Worm (Caenorhabditis elegans): ENCODE results near the gene meg-2.

The meg-2 gene

DNA sequence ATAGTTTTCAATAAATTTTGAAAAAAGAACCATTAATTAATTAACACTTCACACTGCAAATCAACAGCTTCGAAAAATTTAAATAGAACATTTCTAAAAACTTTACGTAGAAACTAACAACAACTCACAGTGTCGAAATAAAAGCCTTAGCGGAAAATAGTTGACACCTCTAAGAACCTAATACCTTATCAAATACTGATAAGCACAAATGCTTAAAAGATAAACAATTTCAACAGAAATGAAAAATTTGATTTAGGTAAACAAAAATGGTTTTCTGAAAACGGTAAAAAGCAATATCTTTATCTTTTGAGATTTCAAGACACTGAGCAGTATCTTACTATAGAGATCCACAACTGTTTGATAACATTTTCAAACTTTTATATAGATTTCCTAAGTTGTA lies 49.1 kb downstream of the meg-2 start:
- no peak for TF ChIP-seq hlh-1 (tag; optimal IDR thresholded peaks at IDR 0.05)
- TF ChIP-seq ham-2 (GFP tag; optimal IDR thresholded peaks at IDR 0.05), result no peak
- TF ChIP-seq nhr-12 (tag; optimal IDR thresholded peaks at IDR 0.05), result no peak
- no peak for TF ChIP-seq sptf-1 (tag; optimal IDR thresholded peaks at IDR 0.05)
- no peak for TF ChIP-seq nhr-2 (tag; optimal IDR thresholded peaks at IDR 0.05)
- TF ChIP-seq elt-3 (tag; optimal IDR thresholded peaks at IDR 0.05), result no peak
- no peak for TF ChIP-seq mep-1 (tag; optimal IDR thresholded peaks at IDR 0.05)

DNA sequence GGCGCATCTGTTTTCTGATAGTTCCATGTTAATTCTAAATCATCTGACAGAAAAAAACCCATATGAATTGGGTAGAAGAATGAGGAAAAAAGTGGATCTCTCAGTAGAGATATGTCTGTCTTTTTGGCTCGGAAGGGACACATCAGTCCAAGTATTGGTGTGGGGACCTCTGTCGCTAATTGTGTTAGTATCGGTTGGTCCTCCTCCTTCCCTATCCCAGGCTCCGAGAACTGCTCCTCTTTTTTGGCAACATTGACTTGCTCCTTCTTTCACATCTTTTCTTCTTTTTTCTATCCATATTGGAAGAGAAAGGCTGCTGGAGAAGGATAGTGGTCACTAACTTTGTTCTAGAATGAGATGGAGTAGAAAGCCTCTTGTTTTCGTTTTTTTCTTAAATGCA lies 50.0 kb downstream of the meg-2 start:
- TF ChIP-seq ces-1 (GFP tag; optimal IDR thresholded peaks at IDR 0.05) (peak; percentile 87), snpc-4 (tag; optimal IDR thresholded peaks at IDR 0.05) (no peak)

DNA sequence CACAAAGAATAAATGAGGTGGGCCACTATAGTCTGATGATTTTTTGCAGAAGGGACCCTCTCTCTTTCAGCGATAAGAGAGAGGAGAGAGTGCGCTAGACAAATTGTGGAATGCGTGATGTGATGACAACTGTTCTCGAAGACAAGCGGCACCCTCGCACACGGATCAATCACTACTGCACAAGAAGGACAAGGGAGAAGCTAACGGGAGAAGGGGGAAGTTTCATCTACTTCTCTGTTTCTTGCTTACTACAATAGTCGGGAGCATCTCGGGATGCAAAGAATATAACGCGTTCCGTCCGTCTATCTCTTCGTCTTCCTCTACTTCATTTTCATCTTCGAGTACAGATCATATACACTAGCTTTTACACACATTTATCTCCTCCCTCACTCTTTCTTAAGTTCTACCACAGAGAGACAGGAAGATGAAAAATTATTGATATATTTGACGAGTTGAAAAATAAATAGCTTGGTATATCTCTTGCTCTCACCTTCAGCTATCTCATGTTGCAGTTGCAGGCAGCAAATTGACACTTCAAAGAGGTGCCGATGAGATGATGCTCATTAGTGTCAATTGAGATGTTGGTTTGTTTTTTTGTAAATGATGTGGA lies 52.5 kb downstream of the meg-2 start:
- TF ChIP-seq unc-120 (tag; optimal IDR thresholded peaks at IDR 0.05; ENCODE audit: poor library complexity, severe bottlenecking) (peak; percentile 88), hlh-1 (tag; optimal IDR thresholded peaks at IDR 0.05) (peak; percentile 98), pha-4 (tag; optimal IDR thresholded peaks at IDR 0.05) (no peak), unc-62 (GFP tag; optimal IDR thresholded peaks at IDR 0.05) (peak; percentile 90), cnd-1 (tag; optimal IDR thresholded peaks at IDR 0.05) (no peak), sem-2 (GFP tag; optimal IDR thresholded peaks at IDR 0.05) (no peak), sptf-1 (tag; optimal IDR thresholded peaks at IDR 0.05) (peak; percentile 9), ceh-43 (GFP tag; optimal IDR thresholded peaks at IDR 0.05) (no peak)
